Worm (Caenorhabditis elegans): Measurements from ENCODE around the gene T10D4.6.
"Not testable (repeated sequence)": the region's sequence is repeated elsewhere in the genome, so short reads cannot be mapped to it uniquely, and the experiment has no call there.

T10D4.6 gene

DNA sequence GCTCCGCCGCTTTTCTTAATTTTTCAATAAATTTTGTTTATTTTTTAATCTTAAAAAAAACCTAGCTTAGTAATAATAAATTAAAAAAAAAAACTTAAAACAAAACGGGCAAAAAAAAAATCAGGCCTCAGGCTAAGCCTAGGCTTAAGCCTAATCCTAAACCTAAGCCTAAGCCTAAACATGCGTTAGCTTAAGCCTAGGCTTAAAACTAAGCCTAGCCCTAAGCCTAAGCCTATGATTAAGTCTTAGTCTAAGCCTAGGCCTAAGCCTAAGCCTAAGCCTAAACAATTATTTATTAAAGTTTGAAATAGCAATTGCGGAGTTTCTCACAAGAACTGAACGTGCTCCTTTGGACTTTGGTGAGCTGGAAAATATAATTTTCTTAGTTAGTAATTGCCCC lies 16.2 kb downstream of the T10D4.6 start:
- TF ChIP-seq mab-5 (tag; optimal IDR thresholded peaks at IDR 0.05), result no peak
- no peak for TF ChIP-seq F13H6.1 (tag; optimal IDR thresholded peaks at IDR 0.05)
- no peak for TF ChIP-seq zag-1 (tag; optimal IDR thresholded peaks at IDR 0.05)
- TF ChIP-seq dmd-4 (tag; optimal IDR thresholded peaks at IDR 0.05), result no peak
- TF ChIP-seq fos-1 (tag; optimal IDR thresholded peaks at IDR 0.05), result no peak
- TF ChIP-seq sma-9 (GFP tag; optimal IDR thresholded peaks at IDR 0.05), result no peak
- no peak for TF ChIP-seq sma-9 (tag; optimal IDR thresholded peaks at IDR 0.05)
- no peak for TF ChIP-seq nhr-23 (tag; optimal IDR thresholded peaks at IDR 0.05)
- no peak for TF ChIP-seq sem-4 (tag; optimal IDR thresholded peaks at IDR 0.05)

DNA sequence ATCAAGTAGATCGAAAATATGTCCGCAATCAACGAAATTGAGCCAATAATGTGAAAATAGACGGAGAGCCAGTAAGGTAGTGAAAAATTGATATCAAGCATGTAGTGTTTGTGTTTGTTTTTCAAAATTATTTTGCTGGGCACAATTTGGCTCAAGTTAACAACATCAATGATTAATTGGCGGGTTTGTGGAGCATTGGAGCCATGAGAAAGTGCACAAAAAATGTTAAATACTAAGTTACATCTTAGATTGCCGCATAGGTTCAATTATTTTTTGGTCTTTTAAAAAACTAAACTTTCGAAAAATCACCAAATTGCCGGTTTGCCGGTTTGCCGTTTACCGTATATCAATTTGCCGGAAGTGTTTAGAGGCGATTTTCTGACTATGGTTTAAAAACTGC lies 18.7 kb downstream of the T10D4.6 start, which contains the start of gene sri-54:
Gene sri-54, minus strand, starts transcription at position 101 of the 400 bp plus-strand sequence.
- no peak for TF ChIP-seq Y55F3AM.14 (GFP tag; optimal IDR thresholded peaks at IDR 0.05)
- TF ChIP-seq F13H6.1 (tag; optimal IDR thresholded peaks at IDR 0.05), result no peak

DNA sequence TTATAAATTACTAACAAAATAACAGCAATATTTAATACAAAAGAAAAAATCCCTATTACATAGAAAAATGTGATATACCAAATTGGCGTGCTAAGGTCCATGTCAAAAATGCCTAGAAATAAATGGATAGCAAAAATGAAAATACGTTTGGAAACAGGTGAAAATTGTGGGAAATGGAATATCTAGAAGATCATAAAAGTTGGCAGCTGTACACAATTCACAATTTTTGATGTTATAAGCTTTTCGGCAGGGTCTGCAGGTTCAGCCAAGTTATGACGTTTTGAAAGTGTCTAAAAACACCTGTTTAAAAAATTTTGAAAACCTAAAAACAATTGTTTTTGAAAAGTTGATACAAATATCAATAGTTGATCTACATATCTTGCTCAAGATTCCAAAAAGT lies 23.7 kb downstream of the T10D4.6 start, which contains the start of gene sri-42:
Gene sri-42, minus strand, starts transcription at position 101 of the 400 bp plus-strand sequence.
- not testable (repeated sequence) for TF ChIP-seq nhr-10, mbf-1, zag-1 (tag; optimal IDR thresholded peaks at IDR 0.05)

DNA sequence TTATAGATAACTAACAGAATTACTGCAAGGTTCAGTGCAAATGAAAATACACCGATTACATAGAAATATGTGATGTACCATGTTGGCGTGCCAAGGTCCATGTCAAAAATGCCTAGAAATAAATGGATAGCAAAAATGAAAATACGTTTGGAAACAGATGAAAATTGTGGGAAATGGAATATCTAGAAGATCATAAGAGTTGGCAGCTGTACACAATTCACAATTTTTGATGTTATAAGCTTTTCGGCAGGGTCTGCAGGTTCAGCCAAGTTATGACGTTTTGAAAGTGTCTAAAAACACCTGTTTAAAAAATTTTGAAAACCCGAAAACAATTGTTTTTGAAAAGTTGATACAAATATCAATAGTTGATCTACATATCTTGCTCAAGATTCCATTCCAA lies 25.4 kb downstream of the T10D4.6 start, which contains the start of gene sri-43:
Gene sri-43, minus strand, starts transcription at position 101 of the 400 bp plus-strand sequence.
- not testable (repeated sequence) for TF ChIP-seq snpc-4, lin-11, gmeb-1 (tag; optimal IDR thresholded peaks at IDR 0.05)

DNA sequence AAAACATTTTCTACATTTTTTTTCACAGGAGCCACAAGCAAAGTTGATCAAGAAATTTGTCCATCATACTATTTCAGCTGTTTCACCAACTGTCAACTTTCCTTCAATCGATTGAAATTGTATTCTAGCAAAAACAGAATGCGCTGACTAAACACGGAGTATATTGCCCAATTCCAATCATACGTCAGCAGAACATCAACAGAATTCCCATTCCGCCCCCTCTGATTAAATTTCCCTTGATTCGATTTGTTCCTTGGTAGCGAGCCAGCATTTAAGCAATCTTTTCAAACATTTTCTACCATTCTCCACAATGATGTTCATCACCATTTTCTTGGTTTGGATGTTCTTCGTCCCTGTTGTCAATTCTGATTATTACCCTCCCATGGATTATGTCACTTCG lies 26.7 kb downstream of the T10D4.6 start, which contains the start of gene T10D4.15:
Gene T10D4.15, plus strand, starts transcription at position 301 of the 400 bp plus-strand sequence.
- TF ChIP-seq sem-4 (tag; optimal IDR thresholded peaks at IDR 0.05) (no peak), egl-27 (tag; optimal IDR thresholded peaks at IDR 0.05) (no peak), R02D3.7 (tag; optimal IDR thresholded peaks at IDR 0.05) (no peak), gmeb-1 (tag; optimal IDR thresholded peaks at IDR 0.05) (no peak), sma-9 (GFP tag; optimal IDR thresholded peaks at IDR 0.05) (no peak), sma-9 (tag; optimal IDR thresholded peaks at IDR 0.05) (no peak), unc-39 (tag; optimal IDR thresholded peaks at IDR 0.05) (no peak), nhr-12 (tag; optimal IDR thresholded peaks at IDR 0.05) (no peak), lin-39 (tag; optimal IDR thresholded peaks at IDR 0.05) (no peak), nhr-6 (tag; optimal IDR thresholded peaks at IDR 0.05) (no peak), sma-3 (GFP tag; optimal IDR thresholded peaks at IDR 0.05) (no peak), ceh-16 (tag; optimal IDR thresholded peaks at IDR 0.05) (no peak), fos-1 (tag; optimal IDR thresholded peaks at IDR 0.05) (no peak)

DNA sequence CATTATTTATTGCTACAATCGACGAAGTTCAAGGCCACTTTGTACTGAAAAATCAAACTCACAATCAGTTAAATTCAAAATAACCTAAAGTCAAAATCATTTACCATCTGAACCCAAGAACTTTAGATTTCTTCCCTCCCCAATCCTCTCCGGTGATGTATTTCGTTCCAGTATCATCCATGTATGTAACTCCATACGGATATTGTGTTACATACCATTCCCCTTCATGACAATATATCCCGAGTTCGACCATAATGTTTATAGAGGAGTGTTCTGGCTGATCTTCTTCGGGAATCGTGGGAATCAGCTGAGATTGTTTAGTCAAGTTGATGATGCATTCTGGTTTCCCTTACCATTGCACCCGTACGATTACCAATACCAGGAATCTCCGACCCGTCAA lies 29.3 kb downstream of the T10D4.6 start:
- TF ChIP-seq nhr-21 (tag; optimal IDR thresholded peaks at IDR 0.05) (no peak), mab-5 (tag; optimal IDR thresholded peaks at IDR 0.05) (no peak), skn-1 (tag; optimal IDR thresholded peaks at IDR 0.05) (no peak), sma-3 (GFP tag; optimal IDR thresholded peaks at IDR 0.05) (no peak), peb-1 (tag; optimal IDR thresholded peaks at IDR 0.05) (no peak)

DNA sequence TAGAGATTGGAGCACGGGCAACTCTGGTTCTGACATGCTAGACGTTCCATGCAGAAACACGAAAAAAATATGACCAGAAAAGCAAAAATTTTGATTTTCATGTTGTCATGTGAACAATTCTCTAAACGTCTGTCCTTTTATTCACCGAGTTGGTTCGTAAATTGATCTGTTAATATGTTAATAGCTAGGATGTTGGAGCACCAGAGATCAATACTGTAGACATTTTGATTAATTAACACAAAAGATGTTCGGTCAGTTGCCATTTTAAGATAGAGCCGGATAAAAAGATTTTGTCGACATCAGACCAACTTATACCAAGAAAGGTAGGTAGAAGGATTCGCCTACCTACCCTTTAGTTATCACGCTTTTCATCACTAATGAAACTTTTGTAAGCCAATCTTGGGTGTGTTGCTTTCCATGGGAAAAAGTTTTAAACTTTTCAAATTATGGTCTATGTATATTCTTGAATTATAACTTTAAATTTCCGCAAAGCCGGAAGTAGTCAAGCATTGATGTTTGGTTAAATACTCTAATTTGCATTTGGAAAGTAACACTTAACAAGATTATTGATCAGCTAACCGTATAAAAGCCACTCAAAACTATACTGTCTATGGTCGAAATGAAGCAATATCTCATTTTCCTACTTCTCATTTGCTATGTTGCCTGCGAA lies 30.5 kb downstream of the T10D4.6 start, which contains the start of the genes T10D4.11 and T10D4.1:
Gene T10D4.11, minus strand, starts transcription at position 101 of the 670 bp plus-strand sequence.
Gene T10D4.1, plus strand, starts transcription at position 620 of the 670 bp plus-strand sequence.
- TF ChIP-seq ztf-1 (GFP tag; conservative IDR thresholded peaks at IDR 0.05) (no peak), elt-1 (tag; optimal IDR thresholded peaks at IDR 0.05) (no peak), zag-1 (tag; optimal IDR thresholded peaks at IDR 0.05) (no peak), skn-1 (tag; optimal IDR thresholded peaks at IDR 0.05) (no peak), nhr-11 (tag; optimal IDR thresholded peaks at IDR 0.05) (no peak), blmp-1 (tag; optimal IDR thresholded peaks at IDR 0.05; ENCODE audit: insufficient read depth) (no peak)
